Worm (Caenorhabditis elegans) whole organism, late embryonic: ENCODE data around the gene F54C8.6.
A peak's percentile ranks its signal among the peaks of the same experiment; 100 is the strongest.

Experiments used
- K02D7.2 ChIP-seq: sonication (generic microtip); optimal IDR thresholded peaks from 2 replicates; lab custom pipeline; 2017; ENCODE audit warnings: mild to moderate bottlenecking, missing genetic modification characterization, missing compliant biosample characterization
- K09A11.1 ChIP-seq: sonication (generic microtip); optimal IDR thresholded peaks from 2 replicates; lab custom pipeline; 2017; ENCODE audit warnings: antibody characterized with exemption, mild to moderate bottlenecking, missing genetic modification characterization, missing compliant biosample characterization; ENCODE audit not compliant: insufficient read depth
- T23F11.4 ChIP-seq: fragments of 200-800 bp; sonication (Bioruptor generic); optimal IDR thresholded peaks from 2 replicates; lab custom pipeline; 2018; ENCODE audit warnings: mild to moderate bottlenecking, missing genetic modification characterization, missing compliant biosample characterization
- Y22D7AL.16 ChIP-seq: sonication (generic microtip); optimal IDR thresholded peaks from 2 replicates; lab custom pipeline; 2016; ENCODE audit warnings: missing genetic modification characterization, missing compliant biosample characterization
- ama-1 ChIP-seq: fragments of 150-350 bp; optimal IDR thresholded peaks from 2 replicates; lab custom pipeline; 2014
- ceh-18 ChIP-seq: sonication (generic microtip); optimal IDR thresholded peaks from 2 replicates; lab custom pipeline; 2016; ENCODE audit warnings: missing genetic modification characterization, missing compliant biosample characterization
- ceh-19 ChIP-seq: fragments of 200-800 bp; sonication (Bioruptor generic); optimal IDR thresholded peaks from 2 replicates; lab custom pipeline; 2018; ENCODE audit warnings: mild to moderate bottlenecking, missing genetic modification characterization, missing compliant biosample characterization
- ceh-2 ChIP-seq: sonication (generic microtip); optimal IDR thresholded peaks from 2 replicates; lab custom pipeline; 2016; ENCODE audit warnings: missing genotype, missing genetic modification characterization, missing compliant biosample characterization
- ceh-22 ChIP-seq: sonication (generic microtip); optimal IDR thresholded peaks from 2 replicates; lab custom pipeline; 2017; ENCODE audit warnings: missing biosample characterization, missing genetic modification characterization
- ceh-24 ChIP-seq: sonication (generic microtip); optimal IDR thresholded peaks from 2 replicates; lab custom pipeline; 2016; ENCODE audit warnings: mild to moderate bottlenecking, missing genetic modification characterization, missing compliant biosample characterization
- ceh-30 ChIP-seq: fragments of 150-350 bp; optimal IDR thresholded peaks from 2 replicates; lab custom pipeline; 2014; ENCODE audit warnings: missing biosample characterization, missing genetic modification characterization
- ceh-31 ChIP-seq: sonication (generic microtip); optimal IDR thresholded peaks from 2 replicates; lab custom pipeline; 2016; ENCODE audit warnings: missing genetic modification characterization, missing compliant biosample characterization
- ceh-34 ChIP-seq: sonication (generic microtip); optimal IDR thresholded peaks from 2 replicates; lab custom pipeline; 2016; ENCODE audit warnings: mild to moderate bottlenecking, missing genetic modification characterization, missing compliant biosample characterization
- ceh-48 ChIP-seq: sonication (generic microtip); optimal IDR thresholded peaks from 2 replicates; lab custom pipeline; 2016; ENCODE audit warnings: missing genetic modification characterization, inconsistent platforms, missing compliant biosample characterization
- ceh-9 ChIP-seq: sonication (generic microtip); optimal IDR thresholded peaks from 2 replicates; lab custom pipeline; 2016; ENCODE audit warnings: mild to moderate bottlenecking, missing genetic modification characterization, inconsistent platforms, missing compliant biosample characterization
- dve-1 ChIP-seq: sonication (generic microtip); optimal IDR thresholded peaks from 2 replicates; lab custom pipeline; 2017; ENCODE audit warnings: antibody characterized with exemption, mild to moderate bottlenecking, missing genetic modification characterization, missing compliant biosample characterization
- elt-2 ChIP-seq: sonication (generic microtip); optimal IDR thresholded peaks from 2 replicates; lab custom pipeline; 2016; ENCODE audit warnings: missing genetic modification reagents, missing genetic modification characterization, missing compliant biosample characterization
- elt-4 ChIP-seq: sonication (generic microtip); optimal IDR thresholded peaks from 2 replicates; lab custom pipeline; 2016; ENCODE audit warnings: missing genetic modification characterization, missing compliant biosample characterization
- ets-4 ChIP-seq: sonication (generic microtip); optimal IDR thresholded peaks from 2 replicates; lab custom pipeline; 2016; ENCODE audit warnings: missing genetic modification characterization, missing compliant biosample characterization
- eyg-1 ChIP-seq: sonication (generic microtip); optimal IDR thresholded peaks from 2 replicates; lab custom pipeline; 2016; ENCODE audit warnings: missing genotype, missing genetic modification characterization, missing compliant biosample characterization
- hlh-13 ChIP-seq: fragments of 200-800 bp; sonication (Bioruptor generic); optimal IDR thresholded peaks from 2 replicates; lab custom pipeline; 2018; ENCODE audit warnings: mild to moderate bottlenecking, missing genetic modification characterization, missing compliant biosample characterization
- hlh-30 ChIP-seq: sonication (generic microtip); optimal IDR thresholded peaks from 2 replicates; lab custom pipeline; 2017; ENCODE audit warnings: antibody characterized with exemption, missing genetic modification characterization, missing compliant biosample characterization; ENCODE audit not compliant: insufficient read depth
- hlh-6 ChIP-seq: sonication (generic microtip); optimal IDR thresholded peaks from 2 replicates; lab custom pipeline; 2016; ENCODE audit warnings: missing genotype, missing genetic modification characterization, missing compliant biosample characterization
- hlh-8 ChIP-seq: sonication (generic microtip); optimal IDR thresholded peaks from 2 replicates; lab custom pipeline; 2016; ENCODE audit warnings: missing genotype, missing genetic modification characterization, missing compliant biosample characterization
- lin-11 ChIP-seq: fragments of 200-800 bp; sonication (Bioruptor generic); optimal IDR thresholded peaks from 2 replicates; lab custom pipeline; 2018; ENCODE audit warnings: mild to moderate bottlenecking, missing genetic modification characterization, missing compliant biosample characterization
- nfya-1 ChIP-seq: sonication (generic microtip); optimal IDR thresholded peaks from 2 replicates; lab custom pipeline; 2017; ENCODE audit warnings: missing genetic modification characterization, mild to moderate bottlenecking, missing compliant biosample characterization, antibody characterized with exemption, moderate library complexity
- nhr-232 ChIP-seq: sonication (generic microtip); optimal IDR thresholded peaks from 2 replicates; lab custom pipeline; 2016; ENCODE audit warnings: missing genetic modification characterization, missing compliant biosample characterization
- npax-4 ChIP-seq: sonication (generic microtip); optimal IDR thresholded peaks from 2 replicates; lab custom pipeline; 2016; ENCODE audit warnings: missing genetic modification characterization, missing compliant biosample characterization
- odd-2 ChIP-seq: sonication (generic microtip); optimal IDR thresholded peaks from 2 replicates; lab custom pipeline; 2017; ENCODE audit warnings: antibody characterized with exemption, mild to moderate bottlenecking, missing genetic modification characterization, missing compliant biosample characterization
- pat-9 ChIP-seq: fragments of 200-800 bp; sonication (Bioruptor generic); optimal IDR thresholded peaks from 2 replicates; lab custom pipeline; 2018; ENCODE audit warnings: mild to moderate bottlenecking, missing genetic modification characterization, moderate library complexity, missing compliant biosample characterization
- pax-1 ChIP-seq: fragments of 150-350 bp; optimal IDR thresholded peaks from 2 replicates; lab custom pipeline; 2014; ENCODE audit warnings: missing biosample characterization, missing genetic modification characterization
- pha-2 ChIP-seq: sonication (generic microtip); optimal IDR thresholded peaks from 2 replicates; lab custom pipeline; 2017; ENCODE audit warnings: mild to moderate bottlenecking, missing genetic modification characterization, missing compliant biosample characterization
- pha-4 ChIP-seq: fragments of 150-350 bp; optimal IDR thresholded peaks from 2 replicates; lab custom pipeline; 2018; ENCODE audit warnings: missing biosample characterization, missing genetic modification reagents, missing genetic modification characterization
- pros-1 ChIP-seq: fragments of 150-350 bp; optimal IDR thresholded peaks from 2 replicates; lab custom pipeline; 2014; ENCODE audit warnings: missing biosample characterization, missing genetic modification reagents, missing genetic modification characterization
- ref-2 ChIP-seq: sonication (generic microtip); optimal IDR thresholded peaks from 2 replicates; lab custom pipeline; 2016; ENCODE audit warnings: missing genetic modification characterization, missing compliant biosample characterization
- rnt-1 ChIP-seq: sonication (generic microtip); optimal IDR thresholded peaks from 2 replicates; lab custom pipeline; 2016; ENCODE audit warnings: missing genetic modification characterization, missing compliant biosample characterization
- sdc-2 ChIP-seq: sonication (generic microtip); optimal IDR thresholded peaks from 2 replicates; lab custom pipeline; 2016; ENCODE audit warnings: missing genotype, missing genetic modification characterization, missing compliant biosample characterization
- sox-2 ChIP-seq: fragments of 200-800 bp; sonication (Bioruptor generic); IDR thresholded peaks from 2 replicates; pipeline ENCODE4 v1.3.6; 2022; ENCODE audit warnings: missing genetic modification reagents, missing genetic modification characterization, missing compliant biosample characterization
- syd-9 ChIP-seq: sonication (generic microtip); optimal IDR thresholded peaks from 2 replicates; lab custom pipeline; 2016; ENCODE audit warnings: mild to moderate bottlenecking, missing genetic modification characterization, moderate library complexity, missing compliant biosample characterization
- tbx-2 ChIP-seq: sonication (generic microtip); optimal IDR thresholded peaks from 2 replicates; lab custom pipeline; 2016; ENCODE audit warnings: missing genetic modification characterization, missing compliant biosample characterization
- tbx-7 ChIP-seq: sonication (generic microtip); optimal IDR thresholded peaks from 2 replicates; lab custom pipeline; 2016; ENCODE audit warnings: missing genotype, missing genetic modification characterization, missing compliant biosample characterization
- ttx-3 ChIP-seq: sonication (generic microtip); optimal IDR thresholded peaks from 2 replicates; lab custom pipeline; 2016; ENCODE audit warnings: missing genetic modification reagents, missing genetic modification characterization, missing compliant biosample characterization
- unc-3 ChIP-seq, 2 experiments: fragments of 200-800 bp in 1 of 2; sonication (Bioruptor generic) in 1 of 2; sonication (generic microtip) in 1 of 2; conservative IDR thresholded peaks in 1 of 2; optimal IDR thresholded peaks in 1 of 2; 2 replicates each; pipeline versions ENCODE4 v1.3.6 to Lab custom; 2016 to 2022; ENCODE audit warnings: missing compliant biosample characterization in 2 of 2, missing genetic modification characterization in 2 of 2, missing genetic modification reagents in 1 of 2
- unc-42 ChIP-seq: sonication (generic microtip); optimal IDR thresholded peaks from 2 replicates; lab custom pipeline; 2016; ENCODE audit warnings: missing genotype, missing genetic modification characterization, missing compliant biosample characterization
- unc-55 ChIP-seq: sonication (generic microtip); optimal IDR thresholded peaks from 2 replicates; lab custom pipeline; 2017; ENCODE audit warnings: missing biosample characterization, missing genetic modification reagents, missing genetic modification characterization
- zip-5 ChIP-seq: sonication (generic microtip); optimal IDR thresholded peaks from 2 replicates; lab custom pipeline; 2016; ENCODE audit warnings: missing genetic modification characterization, missing compliant biosample characterization

F54C8.6 gene

DNA sequence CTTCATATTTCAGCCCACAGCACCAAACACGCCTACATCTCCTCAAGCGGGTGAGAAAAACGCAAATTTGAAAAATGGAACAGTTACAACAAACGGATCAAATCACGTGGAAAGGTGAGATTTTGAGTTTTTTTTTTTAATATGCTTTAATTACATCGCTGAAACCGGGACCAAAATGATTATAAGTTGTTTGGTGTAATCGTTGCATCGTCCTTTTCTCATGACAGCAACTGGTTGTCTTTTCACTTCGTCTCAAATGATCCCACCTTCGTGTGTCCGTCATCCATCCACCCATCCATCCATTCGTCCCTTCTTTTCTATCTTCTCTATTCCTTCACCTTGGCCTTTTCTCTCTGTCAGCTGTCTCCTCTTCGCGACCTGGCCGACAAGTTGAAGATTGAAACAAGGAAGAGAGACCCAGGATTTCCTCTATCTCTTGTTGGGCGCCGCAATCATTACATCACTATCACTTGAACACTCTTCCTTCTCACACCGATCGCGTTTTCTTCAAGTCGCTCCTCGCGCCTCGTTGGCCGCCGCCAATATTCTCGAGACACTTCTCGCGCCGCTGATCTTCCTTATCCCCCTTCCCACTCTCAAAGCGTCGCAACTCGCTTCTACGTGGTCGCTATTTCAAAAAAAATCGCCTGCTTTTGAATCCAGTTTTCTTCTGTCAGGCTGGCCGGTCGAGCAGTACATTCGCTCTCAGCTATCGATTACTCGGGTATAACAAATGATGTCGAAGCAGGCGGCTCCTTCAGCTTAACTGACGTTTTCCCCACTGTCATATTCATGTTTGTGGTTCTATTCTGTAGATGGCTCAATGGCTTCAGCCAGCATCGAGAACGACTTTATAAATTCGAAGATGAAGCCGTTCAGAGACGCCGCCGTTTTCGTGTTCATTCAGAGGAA is 7.7 kb upstream of the F54C8.6 start:
- TF ChIP-seq rnt-1 (tag; lab: Kevin White, UChicago) (peak; percentile 29), dve-1 (tag; lab: Kevin White, UChicago) (no peak), lin-11 (tag; lab: Kevin White, UChicago) (no peak), nhr-232 (no peak), ceh-24 (tag; lab: Kevin White, UChicago) (no peak), ama-1 (lab: Kevin White, UChicago) (no peak), tbx-2 (tag; lab: Kevin White, UChicago) (peak; percentile 36), ceh-22 (tag; lab: Kevin White, UChicago) (no peak), sox-2 (GFP tag; lab: Robert Waterston, UW) (no peak), unc-55 (GFP tag; lab: Kevin White, UChicago) (peak; percentile 85), ceh-34 (tag; lab: Kevin White, UChicago) (peak; percentile 49), ceh-2 (tag; lab: Kevin White, UChicago) (no peak), pax-1 (no peak), ceh-18 (tag; lab: Kevin White, UChicago) (peak; percentile 77), npax-4 (tag; lab: Kevin White, UChicago) (no peak), elt-2 (no peak), ceh-48 (tag; lab: Kevin White, UChicago) (no peak), ref-2 (tag; lab: Kevin White, UChicago) (no peak), nfya-1 (tag; lab: Kevin White, UChicago) (peak; percentile 44)

DNA sequence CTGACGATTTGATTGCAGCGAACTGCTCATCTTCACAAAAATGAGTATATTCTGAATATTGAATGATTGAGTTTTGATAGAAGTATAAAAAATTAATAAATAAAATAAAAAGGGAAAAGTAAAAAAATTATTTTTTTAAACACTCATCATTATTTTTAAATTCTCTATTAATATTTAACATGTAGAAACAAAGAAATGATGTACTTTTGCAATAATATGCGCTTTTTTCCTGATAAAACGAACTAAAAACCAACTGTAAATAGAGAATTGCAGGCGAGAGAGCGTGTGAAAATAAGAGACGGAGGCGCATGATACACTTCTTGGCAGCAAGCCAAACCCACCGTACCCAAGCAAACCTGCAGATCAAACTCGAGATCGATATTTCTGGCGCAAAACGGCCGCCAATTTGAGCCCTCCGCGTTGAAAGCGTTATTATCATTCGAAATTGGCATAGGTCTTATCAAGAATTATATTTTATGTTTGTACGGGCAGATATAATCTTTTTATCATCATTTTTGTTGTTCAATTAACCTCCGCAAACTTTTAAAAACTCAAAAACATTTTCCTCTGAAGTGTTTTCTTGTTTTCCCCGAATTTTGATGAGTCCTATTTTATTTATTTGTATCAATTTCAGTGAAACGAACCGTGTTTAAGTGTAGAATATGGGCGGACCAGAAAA is 6.4 kb upstream of the F54C8.6 start, which contains the start of the genes rheb-1 and spk-1:
TSS of gene rheb-1 (minus strand) at position 51 of the 679 bp plus-strand sequence.
TSS of gene spk-1 (plus strand) at position 629 of the 679 bp plus-strand sequence.
- peak; percentile 94 for TF ChIP-seq ceh-48 (tag; lab: Kevin White, UChicago)
- no peak for TF ChIP-seq hlh-8 (tag; lab: Kevin White, UChicago)
- TF ChIP-seq zip-5 (tag; lab: Kevin White, UChicago), result no peak
- TF ChIP-seq hlh-6 (tag; lab: Kevin White, UChicago), result no peak
- TF ChIP-seq ceh-19 (GFP tag; lab: Kevin White, UChicago), result no peak
- TF ChIP-seq Y22D7AL.16, result no peak
- peak; percentile 5 for TF ChIP-seq unc-42
- TF ChIP-seq tbx-7 (tag; lab: Kevin White, UChicago), result no peak
- no peak for TF ChIP-seq nhr-232
- no peak for TF ChIP-seq pax-1
- no peak for TF ChIP-seq pha-2 (tag; lab: Kevin White, UChicago)
- no peak for TF ChIP-seq pha-4 (tag; lab: Kevin White, UChicago)
- TF ChIP-seq ceh-30 (tag; lab: Kevin White, UChicago), result no peak
- no peak for TF ChIP-seq elt-4 (tag; lab: Kevin White, UChicago)
- no peak for TF ChIP-seq unc-3 (GFP tag; conservative IDR thresholded peaks at IDR 0.05; lab: Robert Waterston, UW)
- no peak for TF ChIP-seq unc-3 (tag; optimal IDR thresholded peaks at IDR 0.05; lab: Kevin White, UChicago)
- no peak for TF ChIP-seq K02D7.2
- no peak for TF ChIP-seq pat-9 (tag; lab: Kevin White, UChicago)
- TF ChIP-seq ceh-18 (tag; lab: Kevin White, UChicago), result peak; percentile 29
- TF ChIP-seq K09A11.1 (tag; lab: Kevin White, UChicago), result no peak
- no peak for TF ChIP-seq eyg-1
- no peak for TF ChIP-seq pros-1 (tag; lab: Kevin White, UChicago)
- TF ChIP-seq lin-11 (tag; lab: Kevin White, UChicago), result no peak
- TF ChIP-seq hlh-13, result no peak
- TF ChIP-seq hlh-30 (tag; lab: Kevin White, UChicago), result peak; percentile 83
- no peak for TF ChIP-seq T23F11.4 (GFP tag; lab: Kevin White, UChicago)
- TF ChIP-seq ets-4 (tag; lab: Kevin White, UChicago), result peak; percentile 22
- TF ChIP-seq nfya-1 (tag; lab: Kevin White, UChicago), result peak; percentile 77
- no peak for TF ChIP-seq odd-2 (tag; lab: Kevin White, UChicago)
- no peak for TF ChIP-seq ceh-24 (tag; lab: Kevin White, UChicago)
- TF ChIP-seq dve-1 (tag; lab: Kevin White, UChicago), result peak; percentile 31
- peak; percentile 26 for TF ChIP-seq syd-9 (tag; lab: Kevin White, UChicago)
- TF ChIP-seq npax-4 (tag; lab: Kevin White, UChicago), result no peak
- TF ChIP-seq sdc-2 (tag; lab: Kevin White, UChicago), result no peak
- no peak for TF ChIP-seq ceh-9
- peak; percentile 45 for TF ChIP-seq ceh-31 (tag; lab: Kevin White, UChicago)
- TF ChIP-seq ttx-3 (tag; lab: Kevin White, UChicago), result no peak
